Fruit fly (Drosophila melanogaster) S2 (cell line): ENCODE measurements around the gene Cyp6v1.

Experiments
- CG8478 ChIP-seq: fragments of >200 bp; optimal IDR thresholded peaks from 2 replicates; lab custom pipeline; 2018
- CTCF ChIP-seq, 2 experiments: fragments of >200 bp; optimal IDR thresholded peaks; 2 replicates each; lab custom pipeline; 2018

- no peak for TF ChIP-seq CG8478 (lab: Kevin White, UChicago)
- no peak for TF ChIP-seq CTCF (optimal IDR thresholded peaks at IDR 0.05; lab: Kevin White, UChicago)
These were observed at the start of gene Cyp6v1 for dm6 chrX:20656535-20657350.
